Worm (Caenorhabditis elegans): ENCODE results near the gene Y9C12A.1.

ce11 chrX:645589-645988, 37.0 kb downstream of the Y9C12A.1 start:
- TF ChIP-seq hmbx-1 (tag; optimal IDR thresholded peaks at IDR 0.05) (no peak), ets-7 (tag; optimal IDR thresholded peaks at IDR 0.05) (no peak), ama-1 (optimal IDR thresholded peaks at IDR 0.05) (no peak), scrt-1 (GFP tag; IDR thresholded peaks at IDR 0.05) (no peak), F13C5.2 (tag; optimal IDR thresholded peaks at IDR 0.05) (no peak), hmg-4 (GFP tag; optimal IDR thresholded peaks at IDR 0.05) (no peak), ceh-13 (GFP tag; optimal IDR thresholded peaks at IDR 0.05) (no peak), ceh-36 (tag; optimal IDR thresholded peaks at IDR 0.05) (no peak), tra-4 (tag; optimal IDR thresholded peaks at IDR 0.05) (no peak)
